Worm (Caenorhabditis elegans): Measurements from ENCODE around the gene agxt-1.

ce11 chrII:8845298-8845697 is at the start of gene agxt-1:
- no peak for TF ChIP-seq ceh-24 (tag; optimal IDR thresholded peaks at IDR 0.05)
- TF ChIP-seq ztf-16 (tag; optimal IDR thresholded peaks at IDR 0.05): no peak
- TF ChIP-seq eyg-1 (tag; optimal IDR thresholded peaks at IDR 0.05): no peak
- TF ChIP-seq tbx-2 (tag; optimal IDR thresholded peaks at IDR 0.05): no peak
- no peak for TF ChIP-seq ama-1 (optimal IDR thresholded peaks at IDR 0.05)
- TF ChIP-seq pat-9 (tag; optimal IDR thresholded peaks at IDR 0.05): no peak
- no peak for TF ChIP-seq sdc-2 (tag; optimal IDR thresholded peaks at IDR 0.05)
- no peak for TF ChIP-seq ceh-18 (tag; optimal IDR thresholded peaks at IDR 0.05)
- no peak for TF ChIP-seq nhr-11 (tag; optimal IDR thresholded peaks at IDR 0.05)
- TF ChIP-seq fkh-10 (GFP tag; optimal IDR thresholded peaks at IDR 0.05): no peak
- TF ChIP-seq pqm-1 (tag; optimal IDR thresholded peaks at IDR 0.05): no peak
- TF ChIP-seq fkh-6 (tag; optimal IDR thresholded peaks at IDR 0.05): no peak
- TF ChIP-seq ceh-48 (tag; optimal IDR thresholded peaks at IDR 0.05): no peak
